Fruit fly (Drosophila melanogaster) whole organism: Measurements from ENCODE around the gene Rpt6.

Experiments
- CG8478 ChIP-seq: fragments of >200 bp; optimal IDR thresholded peaks from 2 replicates; lab custom pipeline; 2018; ENCODE audit warnings: inconsistent platforms
- Dll ChIP-seq: fragments of >200 bp; optimal IDR thresholded peaks from 2 replicates; lab custom pipeline; 2017
- EcR ChIP-seq, 2 experiments: fragments of >200 bp; optimal IDR thresholded peaks; 2 replicates each; lab custom pipeline; 2017; ENCODE audit warnings: missing biosample characterization in 2 of 2, missing genetic modification characterization in 2 of 2, missing genetic modification reagents in 2 of 2
- pan ChIP-seq: fragments of >200 bp; optimal IDR thresholded peaks from 2 replicates; lab custom pipeline; 2017
- psq ChIP-seq: fragments of >200 bp; optimal IDR thresholded peaks from 2 replicates; lab custom pipeline; 2017
- usp ChIP-seq: fragments of >200 bp; optimal IDR thresholded peaks from 2 replicates; lab custom pipeline; 2017; ENCODE audit warnings: missing biosample characterization, missing genetic modification characterization, mixed read lengths

Rpt6 gene

dm6 chrX:21322289-21322981, 6.6 kb downstream of the Rpt6 start:
- TF ChIP-seq psq (lab: Kevin White, UChicago) (no peak), usp (GFP tag; lab: Kevin White, UChicago) (no peak)

- TF ChIP-seq Dll (lab: Kevin White, UChicago) (no peak), pan (lab: Kevin White, UChicago) (no peak), EcR (GFP tag; optimal IDR thresholded peaks at IDR 0.05; lab: Kevin White, UChicago) (no peak), usp (GFP tag; lab: Kevin White, UChicago) (no peak), psq (lab: Kevin White, UChicago) (no peak), CG8478 (lab: Kevin White, UChicago) (no peak)
Measured at dm6 chrX:21323171-21323695, 7.4 kb downstream of the Rpt6 start.

dm6 chrX:21323933-21324688, 8.3 kb downstream of the Rpt6 start, which contains the start of the genes Dd and CG1486:
TSS of gene Dd (minus strand) at chrX:21324009.
TSS of gene CG1486 (plus strand) at chrX:21324046.
- TF ChIP-seq EcR (GFP tag; optimal IDR thresholded peaks at IDR 0.05; lab: Kevin White, UChicago), result no peak
- TF ChIP-seq psq (lab: Kevin White, UChicago), result no peak
- TF ChIP-seq usp (GFP tag; lab: Kevin White, UChicago), result no peak
- no peak for TF ChIP-seq pan (lab: Kevin White, UChicago)
- no peak for TF ChIP-seq Dll (lab: Kevin White, UChicago)
- TF ChIP-seq CG8478 (lab: Kevin White, UChicago), result no peak

- no peak for TF ChIP-seq pan (lab: Kevin White, UChicago)
- no peak for TF ChIP-seq psq (lab: Kevin White, UChicago)
- no peak for TF ChIP-seq CG8478 (lab: Kevin White, UChicago)
- TF ChIP-seq usp (GFP tag; lab: Kevin White, UChicago), result no peak
- no peak for TF ChIP-seq Dll (lab: Kevin White, UChicago)
- TF ChIP-seq EcR (GFP tag; optimal IDR thresholded peaks at IDR 0.05; lab: Kevin White, UChicago), result no peak
Measured at dm6 chrX:21333135-21333534, 17.3 kb downstream of the Rpt6 start.

dm6 chrX:21334522-21335104, 18.8 kb downstream of the Rpt6 start:
- TF ChIP-seq usp (GFP tag; lab: Kevin White, UChicago) (no peak), Dll (lab: Kevin White, UChicago) (no peak), EcR (GFP tag; optimal IDR thresholded peaks at IDR 0.05; lab: Kevin White, UChicago) (no peak), psq (lab: Kevin White, UChicago) (no peak), CG8478 (lab: Kevin White, UChicago) (no peak), pan (lab: Kevin White, UChicago) (no peak)

- no peak for TF ChIP-seq pan (lab: Kevin White, UChicago)
- no peak for TF ChIP-seq EcR (GFP tag; optimal IDR thresholded peaks at IDR 0.05; lab: Kevin White, UChicago)
- TF ChIP-seq CG8478 (lab: Kevin White, UChicago), result no peak
- TF ChIP-seq psq (lab: Kevin White, UChicago), result no peak
Measured at dm6 chrX:21337057-21337456, 21.2 kb downstream of the Rpt6 start.

dm6 chrX:21338153-21338552, 22.3 kb downstream of the Rpt6 start:
- TF ChIP-seq usp (GFP tag; lab: Kevin White, UChicago) (no peak), Dll (lab: Kevin White, UChicago) (no peak), CG8478 (lab: Kevin White, UChicago) (no peak), pan (lab: Kevin White, UChicago) (no peak), psq (lab: Kevin White, UChicago) (no peak)

dm6 chrX:21339476-21339931, 23.7 kb downstream of the Rpt6 start, which contains the start of the genes tty and fliI:
TSS of gene tty (minus strand) at chrX:21339676.
TSS of gene fliI (plus strand) at chrX:21339741.
- TF ChIP-seq CG8478 (lab: Kevin White, UChicago) (no peak), usp (GFP tag; lab: Kevin White, UChicago) (no peak), Dll (lab: Kevin White, UChicago) (no peak), pan (lab: Kevin White, UChicago) (no peak)

- TF ChIP-seq pan (lab: Kevin White, UChicago), result no peak
- no peak for TF ChIP-seq usp (GFP tag; lab: Kevin White, UChicago)
- TF ChIP-seq EcR (GFP tag; optimal IDR thresholded peaks at IDR 0.05; lab: Kevin White, UChicago), result no peak
- TF ChIP-seq CG8478 (lab: Kevin White, UChicago), result no peak
- TF ChIP-seq psq (lab: Kevin White, UChicago), result no peak
- TF ChIP-seq Dll (lab: Kevin White, UChicago), result no peak
Measured at dm6 chrX:21345036-21345500, 29.2 kb downstream of the Rpt6 start, which contains the start of gene dod. TSS of gene dod (plus strand) at chrX:21345358.

dm6 chrX:21349800-21350309, 34.0 kb downstream of the Rpt6 start, which contains the start of the genes peng and sol:
TSS of gene peng (minus strand) at chrX:21349843.
TSS of gene sol (plus strand) at chrX:21350280.
- no peak for TF ChIP-seq CG8478 (lab: Kevin White, UChicago)
- TF ChIP-seq usp (GFP tag; lab: Kevin White, UChicago), result no peak
- no peak for TF ChIP-seq psq (lab: Kevin White, UChicago)
